Fruit fly (Drosophila melanogaster) whole organism: ENCODE data around the gene CG17104.

Experiments used
- CG8478 ChIP-seq: fragments of >200 bp; optimal IDR thresholded peaks from 2 replicates; lab custom pipeline; 2018; ENCODE audit warnings: inconsistent platforms
- pan ChIP-seq: fragments of >200 bp; optimal IDR thresholded peaks from 2 replicates; lab custom pipeline; 2017
- psq ChIP-seq: fragments of >200 bp; optimal IDR thresholded peaks from 2 replicates; lab custom pipeline; 2017

DNA sequence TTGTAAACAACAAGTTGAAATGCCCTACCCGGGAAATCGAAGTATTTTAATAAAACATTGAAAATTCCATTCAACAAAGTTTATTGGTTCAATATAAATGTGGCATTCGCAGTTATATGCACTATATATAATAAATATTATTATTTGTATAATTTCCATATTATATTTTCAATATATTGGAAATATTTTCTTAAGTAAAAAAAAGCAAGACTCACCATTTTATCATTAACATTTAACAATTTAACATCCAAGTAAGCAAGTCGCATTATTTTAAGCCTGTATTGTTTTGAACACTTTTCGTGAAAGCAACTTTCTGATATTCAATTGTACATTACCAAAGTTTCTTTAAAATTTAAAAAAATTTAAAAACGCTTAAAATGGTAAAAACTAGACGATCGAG, 19.0 kb upstream of the CG17104 start, which contains the start of gene CG45690:
- TF ChIP-seq psq (lab: Kevin White, UChicago) (no peak), pan (lab: Kevin White, UChicago) (no peak), CG8478 (lab: Kevin White, UChicago) (no peak)
